Fruit fly (Drosophila melanogaster): Measurements from ENCODE around the gene CG18131.

Gene CG18131

DNA sequence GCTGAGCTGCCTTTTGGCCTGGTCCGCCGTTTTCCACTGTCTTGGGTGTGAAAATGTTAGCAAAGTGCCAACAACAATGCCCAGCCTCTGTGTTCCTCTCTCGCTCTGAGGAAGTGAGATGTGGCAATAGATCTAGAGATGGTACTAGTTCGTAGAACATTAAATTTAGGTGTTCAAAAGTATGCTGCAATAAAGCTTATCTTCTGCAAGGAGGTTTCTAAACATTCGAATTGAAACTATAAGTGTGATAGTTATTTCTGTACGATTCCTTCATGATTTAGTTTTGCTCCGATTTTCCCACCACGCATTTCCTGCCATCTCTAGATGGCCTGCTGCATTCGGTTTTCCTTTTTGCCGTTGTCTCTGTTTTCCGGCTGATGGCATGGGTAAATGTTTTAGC lies 21.9 kb downstream of the CG18131 start:
- no peak for TF ChIP-seq HLH106 (tag; optimal IDR thresholded peaks at IDR 0.05)
- TF ChIP-seq Hnf4 (GFP tag; optimal IDR thresholded peaks at IDR 0.05), result no peak
- TF ChIP-seq rgr (GFP tag; optimal IDR thresholded peaks at IDR 0.05), result no peak
- no peak for TF ChIP-seq pan (optimal IDR thresholded peaks at IDR 0.05)
- TF ChIP-seq N (GFP tag; optimal IDR thresholded peaks at IDR 0.05), result no peak

dm6 chr2L:1476872-1477503 lies 23.4 kb downstream of the CG18131 start:
- TF ChIP-seq Sp1 (GFP tag; optimal IDR thresholded peaks at IDR 0.05) (no peak), foxo (GFP tag; optimal IDR thresholded peaks at IDR 0.05) (peak in 1 of 2 experiments; percentile 0), Jra (GFP tag; optimal IDR thresholded peaks at IDR 0.05) (no peak), brk (GFP tag; optimal IDR thresholded peaks at IDR 0.05) (no peak), dsf (GFP tag; optimal IDR thresholded peaks at IDR 0.05; ENCODE audit: borderline replicate concordance) (no peak), fru (GFP tag; optimal IDR thresholded peaks at IDR 0.05) (peak; percentile 36), usp (GFP tag; optimal IDR thresholded peaks at IDR 0.05) (no peak), tai (GFP tag; optimal IDR thresholded peaks at IDR 0.05) (no peak), h (GFP tag; optimal IDR thresholded peaks at IDR 0.05) (no peak), Mio (GFP tag; optimal IDR thresholded peaks at IDR 0.05) (no peak), rgr (GFP tag; optimal IDR thresholded peaks at IDR 0.05) (no peak), OdsH (GFP tag; optimal IDR thresholded peaks at IDR 0.05) (no peak), br (GFP tag; optimal IDR thresholded peaks at IDR 0.05) (peak; percentile 22)

- TF ChIP-seq Vsx2 (GFP tag; optimal IDR thresholded peaks at IDR 0.05; ENCODE audit: partially characterized antibody) (no peak), N (GFP tag; optimal IDR thresholded peaks at IDR 0.05) (no peak), sage (GFP tag; optimal IDR thresholded peaks at IDR 0.05) (no peak), Jra (GFP tag; optimal IDR thresholded peaks at IDR 0.05) (peak; percentile 44), Hnf4 (GFP tag; optimal IDR thresholded peaks at IDR 0.05) (peak; percentile 69), pan (optimal IDR thresholded peaks at IDR 0.05) (no peak), brk (GFP tag; optimal IDR thresholded peaks at IDR 0.05) (peak; percentile 23), woc (GFP tag; optimal IDR thresholded peaks at IDR 0.05) (peak; percentile 72), dl (GFP tag; optimal IDR thresholded peaks at IDR 0.05; ENCODE audit: insufficient read depth in 1 of 2, partially characterized antibody in 2 of 2) (no peak), rgr (GFP tag; optimal IDR thresholded peaks at IDR 0.05) (peak; percentile 68), Dfd (GFP tag; optimal IDR thresholded peaks at IDR 0.05) (no peak), foxo (GFP tag; optimal IDR thresholded peaks at IDR 0.05) (peak in 1 of 2 experiments; percentile 72), Hr78 (GFP tag; optimal IDR thresholded peaks at IDR 0.05) (no peak), dsf (GFP tag; optimal IDR thresholded peaks at IDR 0.05; ENCODE audit: borderline replicate concordance) (no peak), jim (GFP tag; optimal IDR thresholded peaks at IDR 0.05) (no peak), br (GFP tag; optimal IDR thresholded peaks at IDR 0.05) (peak; percentile 58), usp (GFP tag; optimal IDR thresholded peaks at IDR 0.05) (no peak), Rel (GFP tag; optimal IDR thresholded peaks at IDR 0.05) (no peak), Rel (tag; optimal IDR thresholded peaks at IDR 0.05) (no peak), Abd-B (GFP tag; optimal IDR thresholded peaks at IDR 0.05) (no peak), sv (GFP tag; optimal IDR thresholded peaks at IDR 0.05) (no peak), CG9705 (GFP tag; optimal IDR thresholded peaks at IDR 0.05) (no peak), Dif (GFP tag; optimal IDR thresholded peaks at IDR 0.05; ENCODE audit: partially characterized antibody) (no peak), dmrt93B (GFP tag; optimal IDR thresholded peaks at IDR 0.05) (peak; percentile 21), lola (GFP tag; optimal IDR thresholded peaks at IDR 0.05) (no peak), CrebA (GFP tag; optimal IDR thresholded peaks at IDR 0.05; ENCODE audit: borderline replicate concordance) (no peak), tai (GFP tag; optimal IDR thresholded peaks at IDR 0.05) (peak; percentile 46), HLH106 (tag; optimal IDR thresholded peaks at IDR 0.05) (peak; percentile 63), psq (GFP tag; optimal IDR thresholded peaks at IDR 0.05) (peak; percentile 60), h (GFP tag; optimal IDR thresholded peaks at IDR 0.05) (peak; percentile 76), ey (GFP tag; optimal IDR thresholded peaks at IDR 0.05) (peak; percentile 69), GATAd (GFP tag; optimal IDR thresholded peaks at IDR 0.05) (no peak), Hr83 (GFP tag; optimal IDR thresholded peaks at IDR 0.05; ENCODE audit: poor library complexity, severe bottlenecking) (no peak), OdsH (GFP tag; optimal IDR thresholded peaks at IDR 0.05) (peak; percentile 72), Sp1 (GFP tag; optimal IDR thresholded peaks at IDR 0.05) (peak; percentile 58), Myc (optimal IDR thresholded peaks at IDR 0.05) (no peak), fru (GFP tag; optimal IDR thresholded peaks at IDR 0.05) (peak; percentile 78)
Measured at dm6 chr2L:1473427-1473826, 27.0 kb downstream of the CG18131 start.
